Fruit fly (Drosophila melanogaster) Kc167 (cell line): ENCODE results near the gene natalisin.

Source experiments
- Sin3A ChIP-seq: fragments of >200 bp; optimal IDR thresholded peaks from 2 replicates; lab custom pipeline; 2018; ENCODE audit warnings: missing external identifiers
- psq ChIP-seq: fragments of >200 bp; optimal IDR thresholded peaks from 2 replicates; lab custom pipeline; 2017; ENCODE audit warnings: missing external identifiers

- TF ChIP-seq psq (no peak), Sin3A (lab: Kevin White, UChicago) (no peak)
Observed at dm6 chr3R:14371133-14371676, 47.2 kb upstream of the natalisin start.
